Worm (Caenorhabditis elegans) whole organism, young adult: Measurements from ENCODE around the gene T03F6.3.

Experiments
- F39B2.1 ChIP-seq: fragments of 200-800 bp; sonication (Bioruptor generic); IDR thresholded peaks from 2 replicates; pipeline ENCODE4 v1.3.6; 2022; ENCODE audit warnings: missing genetic modification reagents, missing genetic modification characterization, missing compliant biosample characterization
- akir-1 ChIP-seq: fragments of 200-800 bp; sonication (Bioruptor generic); optimal IDR thresholded peaks from 2 replicates; lab custom pipeline; 2018; ENCODE audit warnings: mild to moderate bottlenecking, missing genetic modification characterization, moderate library complexity, missing compliant biosample characterization
- ama-1 ChIP-seq, 3 experiments: fragments of 150-350 bp in 1 of 3; sonication (generic microtip) in 2 of 3; optimal IDR thresholded peaks; 2 replicates each; lab custom pipeline; 2014 to 2018; ENCODE audit warnings: missing biosample characterization in 2 of 3, missing genetic modification characterization in 2 of 3, missing genetic modification reagents in 2 of 3
- ceh-100 ChIP-seq: fragments of 200-800 bp; sonication (Bioruptor generic); IDR thresholded peaks from 2 replicates; pipeline ENCODE4 v1.3.6; 2022; ENCODE audit warnings: missing genetic modification reagents, missing genetic modification characterization, missing compliant biosample characterization
- dox-1 ChIP-seq: fragments of 200-800 bp; sonication (Bioruptor generic); IDR thresholded peaks from 2 replicates; pipeline ENCODE4 v1.3.6; 2022; ENCODE audit warnings: missing genetic modification reagents, missing genetic modification characterization, missing compliant biosample characterization

ce11 chrIII:13339672-13340071 is 49.5 kb upstream of the T03F6.3 start, which contains the start of gene F53A2.3:
- no peak for TF ChIP-seq dox-1 (GFP tag; lab: Robert Waterston, UW)
- no peak for TF ChIP-seq ama-1 (optimal IDR thresholded peaks at IDR 0.05; lab: Kevin White, UChicago)
- no peak for TF ChIP-seq ama-1 (GFP tag; optimal IDR thresholded peaks at IDR 0.05; lab: Kevin White, UChicago)
- TF ChIP-seq ceh-100: no peak
- no peak for TF ChIP-seq akir-1 (GFP tag; lab: Kevin White, UChicago)
- no peak for TF ChIP-seq F39B2.1 (GFP tag; lab: Robert Waterston, UW)
